Worm (Caenorhabditis elegans) whole organism, young adult: ENCODE measurements around the gene ceh-41.

Experiments used
- B0035.1 ChIP-seq: sonication (generic microtip); optimal IDR thresholded peaks from 2 replicates; lab custom pipeline; 2016; ENCODE audit warnings: missing genetic modification characterization, mild to moderate bottlenecking, missing compliant biosample characterization, missing genotype, missing genetic modification reagents
- B0261.1 ChIP-seq: sonication (generic microtip); optimal IDR thresholded peaks from 2 replicates; lab custom pipeline; 2016; ENCODE audit warnings: mild to moderate bottlenecking, missing genetic modification characterization, moderate library complexity, missing compliant biosample characterization
- B0336.3 ChIP-seq: fragments of 200-800 bp; sonication (Bioruptor generic); IDR thresholded peaks from 2 replicates; pipeline ENCODE4 v1.3.6; 2022; ENCODE audit warnings: missing genetic modification characterization, missing compliant biosample characterization
- C17E4.6 ChIP-seq: fragments of 200-800 bp; sonication (Bioruptor generic); IDR thresholded peaks from 2 replicates; pipeline ENCODE4 v1.3.6; 2022; ENCODE audit warnings: missing genetic modification reagents, missing genetic modification characterization, missing compliant biosample characterization
- F10E7.11 ChIP-seq: sonication (generic microtip); optimal IDR thresholded peaks from 2 replicates; lab custom pipeline; 2017; ENCODE audit warnings: mild to moderate bottlenecking, missing genetic modification characterization, moderate library complexity, missing compliant biosample characterization
- F39B2.1 ChIP-seq: fragments of 200-800 bp; sonication (Bioruptor generic); IDR thresholded peaks from 2 replicates; pipeline ENCODE4 v1.3.6; 2022; ENCODE audit warnings: missing genetic modification reagents, missing genetic modification characterization, missing compliant biosample characterization
- K11D2.4 ChIP-seq: fragments of 200-800 bp; sonication (Bioruptor generic); IDR thresholded peaks from 2 replicates; pipeline ENCODE4 v1.3.6; 2022; ENCODE audit warnings: missing genetic modification reagents, missing genetic modification characterization, missing compliant biosample characterization
- T07F8.4 ChIP-seq: sonication (generic microtip); optimal IDR thresholded peaks from 2 replicates; lab custom pipeline; 2016; ENCODE audit warnings: mild to moderate bottlenecking, missing genetic modification characterization, moderate library complexity, missing compliant biosample characterization
- Y56A3A.18 ChIP-seq: fragments of 200-800 bp; sonication (Bioruptor generic); IDR thresholded peaks from 2 replicates; pipeline ENCODE4 v1.3.6; 2022; ENCODE audit warnings: missing genetic modification reagents, missing genetic modification characterization, missing compliant biosample characterization
- akir-1 ChIP-seq: fragments of 200-800 bp; sonication (Bioruptor generic); optimal IDR thresholded peaks from 2 replicates; lab custom pipeline; 2018; ENCODE audit warnings: mild to moderate bottlenecking, missing genetic modification characterization, moderate library complexity, missing compliant biosample characterization
- aptf-2 ChIP-seq: fragments of 200-800 bp; sonication (Bioruptor generic); conservative IDR thresholded peaks from 2 replicates; pipeline ENCODE4 v1.3.6; 2022; ENCODE audit warnings: missing genetic modification reagents, missing genetic modification characterization, missing compliant biosample characterization
- bed-1 ChIP-seq: fragments of 200-800 bp; sonication (Bioruptor generic); IDR thresholded peaks from 2 replicates; pipeline ENCODE4 v1.3.6; 2022; ENCODE audit warnings: missing genetic modification reagents, missing genetic modification characterization, missing compliant biosample characterization
- bed-2 ChIP-seq: fragments of 200-800 bp; sonication (Bioruptor generic); IDR thresholded peaks from 2 replicates; pipeline ENCODE4 v1.3.6; 2022; ENCODE audit warnings: missing genetic modification reagents, missing genetic modification characterization, missing compliant biosample characterization
- cebp-1 ChIP-seq, 2 experiments: fragments of 200-800 bp in 1 of 2; sonication (Bioruptor generic) in 1 of 2; sonication (generic microtip) in 1 of 2; IDR thresholded peaks in 1 of 2; optimal IDR thresholded peaks in 1 of 2; 2 replicates each; pipeline versions ENCODE4 v1.3.6 to Lab custom; 2017 to 2022; ENCODE audit warnings: missing compliant biosample characterization in 2 of 2, missing genetic modification characterization in 2 of 2, mild to moderate bottlenecking in 1 of 2, missing genetic modification reagents in 1 of 2, moderate library complexity in 1 of 2
- cebp-2 ChIP-seq: fragments of 200-800 bp; sonication (Bioruptor generic); IDR thresholded peaks from 2 replicates; pipeline ENCODE4 v1.3.6; 2022; ENCODE audit warnings: missing genetic modification characterization, missing compliant biosample characterization
- ceh-100 ChIP-seq: fragments of 200-800 bp; sonication (Bioruptor generic); IDR thresholded peaks from 2 replicates; pipeline ENCODE4 v1.3.6; 2022; ENCODE audit warnings: missing genetic modification reagents, missing genetic modification characterization, missing compliant biosample characterization
- ceh-27 ChIP-seq: fragments of 200-800 bp; sonication (Bioruptor generic); optimal IDR thresholded peaks from 2 replicates; lab custom pipeline; 2018; ENCODE audit warnings: mild to moderate bottlenecking, missing genetic modification characterization, moderate library complexity, missing compliant biosample characterization
- ceh-79 ChIP-seq: sonication (generic microtip); optimal IDR thresholded peaks from 2 replicates; lab custom pipeline; 2017; ENCODE audit warnings: mild to moderate bottlenecking, missing genetic modification characterization, missing compliant biosample characterization
- ceh-91 ChIP-seq: fragments of 200-800 bp; sonication (Bioruptor generic); IDR thresholded peaks from 2 replicates; pipeline ENCODE4 v1.3.6; 2022; ENCODE audit warnings: missing genetic modification reagents, missing genetic modification characterization, missing compliant biosample characterization
- chd-7 ChIP-seq: sonication (generic microtip); optimal IDR thresholded peaks from 2 replicates; lab custom pipeline; 2016; ENCODE audit warnings: mild to moderate bottlenecking, missing genetic modification characterization, moderate library complexity, missing compliant biosample characterization
- egl-44 ChIP-seq: fragments of 200-800 bp; sonication (Bioruptor generic); IDR thresholded peaks from 2 replicates; pipeline ENCODE4 v1.3.6; 2022; ENCODE audit warnings: missing genetic modification reagents, missing genetic modification characterization, missing compliant biosample characterization
- ets-4 ChIP-seq: fragments of 200-800 bp; sonication (Bioruptor generic); optimal IDR thresholded peaks from 2 replicates; lab custom pipeline; 2018; ENCODE audit warnings: mild to moderate bottlenecking, missing genetic modification characterization, missing compliant biosample characterization
- let-607 ChIP-seq, 2 experiments: fragments of 200-800 bp in 1 of 2; sonication (Bioruptor generic) in 1 of 2; sonication (generic microtip) in 1 of 2; optimal IDR thresholded peaks; 2 replicates each; lab custom pipeline; 2016 to 2018; ENCODE audit warnings: mild to moderate bottlenecking in 2 of 2, missing compliant biosample characterization in 2 of 2, missing genetic modification characterization in 2 of 2, moderate library complexity in 2 of 2, missing genotype in 1 of 2
- lin-26 ChIP-seq: fragments of 200-800 bp; sonication (Bioruptor generic); IDR thresholded peaks from 2 replicates; pipeline ENCODE4 v1.3.6; 2022; ENCODE audit warnings: missing genetic modification reagents, missing genetic modification characterization, missing compliant biosample characterization
- lin-35 ChIP-seq, 3 experiments: fragments of 150-350 bp in 2 of 3; sonication (generic microtip) in 1 of 3; optimal IDR thresholded peaks; 2 replicates each; lab custom pipeline; 2014 to 2018; ENCODE audit warnings: missing biosample characterization in 3 of 3, missing genetic modification characterization in 3 of 3, missing genetic modification reagents in 3 of 3
- lin-54 ChIP-seq: fragments of 200-800 bp; sonication (Bioruptor generic); optimal IDR thresholded peaks from 2 replicates; lab custom pipeline; 2018; ENCODE audit warnings: mild to moderate bottlenecking, missing genetic modification characterization, missing compliant biosample characterization
- lsy-27 ChIP-seq: sonication (generic microtip); optimal IDR thresholded peaks from 2 replicates; lab custom pipeline; 2017; ENCODE audit warnings: missing genetic modification characterization, mild to moderate bottlenecking, missing compliant biosample characterization, antibody characterized with exemption, missing genotype, borderline replicate concordance; ENCODE audit not compliant: insufficient read depth
- madf-3 ChIP-seq: fragments of 200-800 bp; sonication (Bioruptor generic); IDR thresholded peaks from 2 replicates; pipeline ENCODE4 v1.3.6; 2022; ENCODE audit warnings: missing genetic modification reagents, missing genetic modification characterization, missing compliant biosample characterization
- mcd-1 ChIP-seq: fragments of 200-800 bp; sonication (Bioruptor generic); IDR thresholded peaks from 2 replicates; pipeline ENCODE4 v1.3.6; 2022; ENCODE audit warnings: missing genetic modification reagents, missing genetic modification characterization, missing compliant biosample characterization
- mes-4 ChIP-seq: sonication (generic microtip); optimal IDR thresholded peaks from 2 replicates; lab custom pipeline; 2016; ENCODE audit warnings: missing genotype, missing genetic modification characterization, missing compliant biosample characterization
- nfya-1 ChIP-seq: sonication (generic microtip); optimal IDR thresholded peaks from 2 replicates; lab custom pipeline; 2017; ENCODE audit warnings: antibody characterized with exemption, missing compliant biosample characterization, missing genetic modification characterization, borderline replicate concordance; ENCODE audit not compliant: insufficient read depth
- nfya-2 ChIP-seq: fragments of 200-800 bp; sonication (Bioruptor generic); IDR thresholded peaks from 2 replicates; pipeline ENCODE4 v1.3.6; 2022; ENCODE audit warnings: missing genetic modification reagents, missing genetic modification characterization, missing compliant biosample characterization
- nfyb-1 ChIP-seq: fragments of 200-800 bp; sonication (Bioruptor generic); IDR thresholded peaks from 2 replicates; pipeline ENCODE4 v1.3.6; 2022; ENCODE audit warnings: missing genetic modification reagents, missing genetic modification characterization, missing compliant biosample characterization
- nhr-120 ChIP-seq: fragments of 200-800 bp; sonication (Bioruptor generic); IDR thresholded peaks from 2 replicates; pipeline ENCODE4 v1.3.6; 2022; ENCODE audit warnings: missing genetic modification characterization, missing compliant biosample characterization
- pbrm-1 ChIP-seq: fragments of 200-800 bp; sonication (Bioruptor generic); IDR thresholded peaks from 2 replicates; pipeline ENCODE4 v1.3.6; 2022; ENCODE audit warnings: missing genetic modification reagents, missing genetic modification characterization, missing compliant biosample characterization
- rcor-1 ChIP-seq: fragments of 200-800 bp; sonication (Bioruptor generic); IDR thresholded peaks from 2 replicates; pipeline ENCODE4 v1.3.6; 2022; ENCODE audit warnings: missing genetic modification reagents, missing genetic modification characterization, missing compliant biosample characterization
- rpc-1 ChIP-seq, 2 experiments: fragments of 150-350 bp in 1 of 2; sonication (generic microtip) in 1 of 2; optimal IDR thresholded peaks; 2 replicates each; lab custom pipeline; 2014 to 2018; ENCODE audit warnings: missing biosample characterization in 1 of 2, missing genetic modification characterization in 1 of 2, missing genetic modification reagents in 1 of 2, missing genotype in 1 of 2
- sdz-38 ChIP-seq: sonication (generic microtip); optimal IDR thresholded peaks from 2 replicates; lab custom pipeline; 2016; ENCODE audit warnings: missing genotype, missing genetic modification characterization, missing compliant biosample characterization
- snpc-3.4 ChIP-seq: sonication (generic microtip); optimal IDR thresholded peaks from 2 replicates; lab custom pipeline; 2017; ENCODE audit warnings: missing genetic modification characterization, mild to moderate bottlenecking, missing compliant biosample characterization, antibody characterized with exemption, moderate library complexity, missing genotype, missing genetic modification reagents
- snpc-4 ChIP-seq, 5 experiments: fragments of 150-350 bp in 1 of 5; sonication (generic microtip) in 4 of 5; optimal IDR thresholded peaks; 2 replicates each; lab custom pipeline; 2014 to 2018; ENCODE audit warnings: missing genetic modification characterization in 5 of 5, missing biosample characterization in 3 of 5, antibody characterized with exemption in 2 of 5, mild to moderate bottlenecking in 2 of 5, missing compliant biosample characterization in 2 of 5, missing genotype in 2 of 5, moderate library complexity in 2 of 5, missing genetic modification reagents in 1 of 5
- tbx-9 ChIP-seq: sonication (generic microtip); optimal IDR thresholded peaks from 2 replicates; lab custom pipeline; 2016; ENCODE audit warnings: borderline replicate concordance, missing genetic modification characterization, inconsistent platforms, missing compliant biosample characterization
- tlf-1 ChIP-seq: fragments of 200-800 bp; sonication (Bioruptor generic); optimal IDR thresholded peaks from 2 replicates; lab custom pipeline; 2018; ENCODE audit warnings: mild to moderate bottlenecking, missing genetic modification characterization, missing compliant biosample characterization
- unc-130 ChIP-seq: sonication (generic microtip); optimal IDR thresholded peaks from 2 replicates; lab custom pipeline; 2016; ENCODE audit warnings: missing genetic modification reagents, missing genetic modification characterization, missing compliant biosample characterization
- ztf-25 ChIP-seq: fragments of 200-800 bp; sonication (Bioruptor generic); IDR thresholded peaks from 2 replicates; pipeline ENCODE4 v1.3.6; 2022; ENCODE audit warnings: missing genetic modification reagents, missing genetic modification characterization, missing compliant biosample characterization
- ztf-26 ChIP-seq: sonication (generic microtip); optimal IDR thresholded peaks from 2 replicates; lab custom pipeline; 2017; ENCODE audit warnings: missing genetic modification characterization, missing compliant biosample characterization

ceh-41 gene

ce11 chrX:1888445-1889035 lies 40.1 kb upstream of the ceh-41 start:
- TF ChIP-seq tlf-1 (GFP tag; lab: Kevin White, UChicago): peak; percentile 72
- TF ChIP-seq lin-26 (GFP tag; lab: Robert Waterston, UW): no peak
- no peak for TF ChIP-seq aptf-2 (GFP tag; lab: Robert Waterston, UW)
- no peak for TF ChIP-seq F39B2.1 (GFP tag; lab: Robert Waterston, UW)
- no peak for TF ChIP-seq akir-1 (GFP tag; lab: Kevin White, UChicago)
- TF ChIP-seq tbx-9 (tag; lab: Kevin White, UChicago): no peak
- TF ChIP-seq unc-130: no peak
- no peak for TF ChIP-seq egl-44
- peak; percentile 41 for TF ChIP-seq ztf-26 (tag; lab: Kevin White, UChicago)
- TF ChIP-seq snpc-4 (GFP tag; optimal IDR thresholded peaks at IDR 0.05; lab: Kevin White, UChicago): no peak
- TF ChIP-seq snpc-4 (tag; optimal IDR thresholded peaks at IDR 0.05; lab: Kevin White, UChicago): peak in 2 of 4 experiments; percentile 15 to 29
- no peak for TF ChIP-seq nfya-1 (tag; lab: Kevin White, UChicago)
- TF ChIP-seq pbrm-1 (GFP tag; lab: Robert Waterston, UW): no peak
- no peak for TF ChIP-seq C17E4.6 (GFP tag; lab: Robert Waterston, UW)
- no peak for TF ChIP-seq ztf-25 (GFP tag; lab: Robert Waterston, UW)
- no peak for TF ChIP-seq ceh-91 (GFP tag; lab: Robert Waterston, UW)
- no peak for TF ChIP-seq bed-2 (GFP tag; lab: Robert Waterston, UW)
- no peak for TF ChIP-seq ceh-100 (GFP tag; lab: Robert Waterston, UW)
- TF ChIP-seq cebp-2: peak; percentile 69; the same call in 1 of the 2 replicates
- TF ChIP-seq mes-4 (tag; lab: Kevin White, UChicago): no peak
- no peak; the same call in 1 of the 2 replicates for TF ChIP-seq mcd-1 (GFP tag; lab: Robert Waterston, UW)
- peak; percentile 85 for TF ChIP-seq K11D2.4 (GFP tag; lab: Robert Waterston, UW)
- TF ChIP-seq nhr-120 (GFP tag; lab: Robert Waterston, UW): no peak
- peak; percentile 45 for TF ChIP-seq ceh-27 (GFP tag; lab: Kevin White, UChicago)
- peak; percentile 37 for TF ChIP-seq lin-54 (GFP tag; lab: Kevin White, UChicago)
- peak in 1 of 3 experiments; percentile 81 for TF ChIP-seq lin-35 (GFP tag; optimal IDR thresholded peaks at IDR 0.05; lab: Kevin White, UChicago)
- peak; percentile 9 for TF ChIP-seq ets-4 (GFP tag; lab: Kevin White, UChicago)
- peak; percentile 83 for TF ChIP-seq B0336.3 (GFP tag; lab: Robert Waterston, UW)
- no peak for TF ChIP-seq sdz-38 (tag; lab: Kevin White, UChicago)
- TF ChIP-seq bed-1 (GFP tag; lab: Robert Waterston, UW): no peak
- peak; percentile 90; the same call in 1 of the 2 replicates for TF ChIP-seq Y56A3A.18 (GFP tag; lab: Robert Waterston, UW)
- no peak for TF ChIP-seq rpc-1 (optimal IDR thresholded peaks at IDR 0.05; lab: Kevin White, UChicago)
- no peak for TF ChIP-seq rpc-1 (tag; optimal IDR thresholded peaks at IDR 0.05; lab: Kevin White, UChicago)
- TF ChIP-seq nfyb-1 (GFP tag; lab: Robert Waterston, UW): no peak
- no peak for TF ChIP-seq madf-3 (GFP tag; lab: Robert Waterston, UW)
- TF ChIP-seq F10E7.11 (tag; lab: Kevin White, UChicago): peak; percentile 31
- TF ChIP-seq rcor-1 (GFP tag; lab: Robert Waterston, UW): peak; percentile 62; the same call in 1 of the 2 replicates
- no peak for TF ChIP-seq let-607 (tag; optimal IDR thresholded peaks at IDR 0.05; lab: Kevin White, UChicago)
- no peak for TF ChIP-seq T07F8.4 (tag; lab: Kevin White, UChicago)
- no peak for TF ChIP-seq snpc-3.4 (tag; lab: Kevin White, UChicago)
- peak; percentile 9 for TF ChIP-seq chd-7 (tag; lab: Kevin White, UChicago)
- no peak for TF ChIP-seq cebp-1 (GFP tag; IDR thresholded peaks at IDR 0.05; lab: Robert Waterston, UW)
- TF ChIP-seq cebp-1 (tag; optimal IDR thresholded peaks at IDR 0.05; lab: Kevin White, UChicago): peak; percentile 80
- no peak for TF ChIP-seq ceh-79 (tag; lab: Kevin White, UChicago)
- no peak for TF ChIP-seq nfya-2 (GFP tag; lab: Robert Waterston, UW)
- peak; percentile 40 for TF ChIP-seq B0261.1 (tag; lab: Kevin White, UChicago)
- no peak for TF ChIP-seq lsy-27 (tag; lab: Kevin White, UChicago)
- no peak for TF ChIP-seq B0035.1
